Worm (Caenorhabditis elegans) whole organism, L3 larva: ENCODE data around the gene F55C5.10.
A peak's percentile ranks its signal among the peaks of the same experiment; 100 is the strongest.

Experiments
- ZK546.5 ChIP-seq: sonication (generic microtip); optimal IDR thresholded peaks from 2 replicates; lab custom pipeline; 2017; ENCODE audit warnings: missing biosample characterization, missing genetic modification characterization
- aly-2 ChIP-seq: fragments of 150-350 bp; optimal IDR thresholded peaks from 2 replicates; lab custom pipeline; 2014; ENCODE audit warnings: missing biosample characterization, missing genetic modification characterization
- ama-1 ChIP-seq: fragments of 150-350 bp; optimal IDR thresholded peaks from 2 replicates; lab custom pipeline; 2018
- ceh-28 ChIP-seq: fragments of 150-350 bp; optimal IDR thresholded peaks from 2 replicates; lab custom pipeline; 2014; ENCODE audit warnings: missing biosample characterization, missing genetic modification reagents, missing genetic modification characterization
- ceh-82 ChIP-seq: fragments of 150-350 bp; optimal IDR thresholded peaks from 2 replicates; lab custom pipeline; 2014; ENCODE audit warnings: missing biosample characterization, missing genetic modification characterization
- ceh-9 ChIP-seq: sonication (generic microtip); optimal IDR thresholded peaks from 2 replicates; lab custom pipeline; 2018; ENCODE audit warnings: missing biosample characterization, missing genetic modification characterization
- egl-27 ChIP-seq: sonication (generic microtip); optimal IDR thresholded peaks from 4 replicates; lab custom pipeline; 2017; ENCODE audit warnings: missing biosample characterization, missing genetic modification reagents, missing genetic modification characterization
- egl-5 ChIP-seq: fragments of 150-350 bp; optimal IDR thresholded peaks from 2 replicates; lab custom pipeline; 2017; ENCODE audit warnings: missing biosample characterization, missing genetic modification reagents, missing genetic modification characterization, inconsistent platforms
- elt-3 ChIP-seq, 3 experiments: fragments of 150-350 bp in 1 of 3; sonication (generic microtip) in 2 of 3; optimal IDR thresholded peaks; 2 replicates in 2 of 3; 4 replicates in 1 of 3; lab custom pipeline; 2014 to 2017; ENCODE audit warnings: missing biosample characterization in 3 of 3, missing genetic modification characterization in 3 of 3
- eor-1 ChIP-seq, 2 experiments: fragments of 150-350 bp; optimal IDR thresholded peaks; 2 replicates each; lab custom pipeline; 2014 to 2018; ENCODE audit warnings: missing biosample characterization in 2 of 2, missing genetic modification characterization in 2 of 2
- fkh-2 ChIP-seq: fragments of 150-350 bp; optimal IDR thresholded peaks from 2 replicates; lab custom pipeline; 2014; ENCODE audit warnings: missing biosample characterization, missing genetic modification reagents, missing genetic modification characterization
- hmg-11 ChIP-seq: sonication (generic microtip); optimal IDR thresholded peaks from 2 replicates; lab custom pipeline; 2016; ENCODE audit warnings: missing genetic modification characterization, missing compliant biosample characterization
- lin-15B ChIP-seq: fragments of 150-350 bp; optimal IDR thresholded peaks from 2 replicates; lab custom pipeline; 2014; ENCODE audit warnings: missing biosample characterization, missing genetic modification characterization
- lsy-12 ChIP-seq: sonication (generic microtip); optimal IDR thresholded peaks from 2 replicates; lab custom pipeline; 2016; ENCODE audit warnings: mild to moderate bottlenecking, missing genetic modification characterization, missing compliant biosample characterization
- mdl-1 ChIP-seq: fragments of 150-350 bp; optimal IDR thresholded peaks from 2 replicates; lab custom pipeline; 2014; ENCODE audit warnings: missing biosample characterization, missing genetic modification characterization
- mml-1 ChIP-seq: fragments of 150-350 bp; sonication (generic microtip); optimal IDR thresholded peaks from 3 replicates; lab custom pipeline; 2014; ENCODE audit warnings: missing biosample characterization, missing genetic modification characterization
- nfya-1 ChIP-seq: sonication (generic microtip); optimal IDR thresholded peaks from 2 replicates; lab custom pipeline; 2017; ENCODE audit warnings: missing genetic modification characterization, mild to moderate bottlenecking, missing compliant biosample characterization, antibody characterized with exemption, moderate library complexity; ENCODE audit not compliant: insufficient read depth
- nhr-11 ChIP-seq: fragments of 150-350 bp; optimal IDR thresholded peaks from 2 replicates; lab custom pipeline; 2014; ENCODE audit warnings: missing biosample characterization, missing genetic modification characterization
- nhr-12 ChIP-seq: fragments of 150-350 bp; optimal IDR thresholded peaks from 2 replicates; lab custom pipeline; 2014; ENCODE audit warnings: missing biosample characterization, missing genetic modification characterization
- nhr-23 ChIP-seq: fragments of 150-350 bp; optimal IDR thresholded peaks from 2 replicates; lab custom pipeline; 2014; ENCODE audit warnings: missing biosample characterization, missing genetic modification reagents, missing genetic modification characterization
- nhr-25 ChIP-seq: sonication (generic microtip); optimal IDR thresholded peaks from 2 replicates; lab custom pipeline; 2017; ENCODE audit warnings: missing biosample characterization, missing genetic modification characterization
- nhr-43 ChIP-seq: sonication (generic microtip); optimal IDR thresholded peaks from 2 replicates; lab custom pipeline; 2016; ENCODE audit warnings: mild to moderate bottlenecking, missing genetic modification characterization, missing compliant biosample characterization; ENCODE audit not compliant: poor library complexity, severe bottlenecking
- nhr-67 ChIP-seq: fragments of 150-350 bp; optimal IDR thresholded peaks from 2 replicates; lab custom pipeline; 2014; ENCODE audit warnings: missing biosample characterization, missing genetic modification characterization
- nhr-76 ChIP-seq: fragments of 150-350 bp; sonication (generic microtip); optimal IDR thresholded peaks from 5 replicates; lab custom pipeline; 2014; ENCODE audit warnings: missing biosample characterization, missing genetic modification characterization
- nhr-77 ChIP-seq: fragments of 150-350 bp; optimal IDR thresholded peaks from 2 replicates; lab custom pipeline; 2014; ENCODE audit warnings: missing biosample characterization, missing genetic modification characterization
- pha-4 ChIP-seq: fragments of 150-350 bp; optimal IDR thresholded peaks from 2 replicates; lab custom pipeline; 2014; ENCODE audit warnings: missing biosample characterization, missing genetic modification reagents, missing genetic modification characterization
- pqm-1 ChIP-seq: fragments of 150-350 bp; optimal IDR thresholded peaks from 2 replicates; lab custom pipeline; 2017; ENCODE audit warnings: missing biosample characterization, missing genetic modification characterization, inconsistent platforms
- sea-2 ChIP-seq: fragments of 150-350 bp; sonication (generic microtip); optimal IDR thresholded peaks from 4 replicates; lab custom pipeline; 2014; ENCODE audit warnings: missing biosample characterization, missing genetic modification reagents, missing genetic modification characterization
- snpc-4 ChIP-seq: fragments of 150-350 bp; optimal IDR thresholded peaks from 2 replicates; lab custom pipeline; 2014; ENCODE audit warnings: missing biosample characterization, missing genetic modification characterization
- tbx-2 ChIP-seq: sonication (generic microtip); optimal IDR thresholded peaks from 2 replicates; lab custom pipeline; 2016; ENCODE audit warnings: mild to moderate bottlenecking, missing genetic modification characterization, missing compliant biosample characterization
- unc-39 ChIP-seq: sonication (generic microtip); optimal IDR thresholded peaks from 4 replicates; lab custom pipeline; 2017; ENCODE audit warnings: missing biosample characterization, missing genetic modification characterization
- unc-62 ChIP-seq: fragments of 150-350 bp; sonication (generic microtip); optimal IDR thresholded peaks from 4 replicates; lab custom pipeline; 2014; ENCODE audit warnings: missing biosample characterization, missing genetic modification reagents, missing genetic modification characterization
- zag-1 ChIP-seq: fragments of 150-350 bp; optimal IDR thresholded peaks from 2 replicates; lab custom pipeline; 2014; ENCODE audit warnings: missing biosample characterization, missing genetic modification characterization
- ztf-11 ChIP-seq: fragments of 150-350 bp; optimal IDR thresholded peaks from 2 replicates; lab custom pipeline; 2014; ENCODE audit warnings: missing biosample characterization, missing genetic modification characterization

Gene F55C5.10

ce11 chrV:12261377-12261776 lies 21.9 kb upstream of the F55C5.10 start, which contains the start of gene tbb-6:
Gene tbb-6, plus strand, starts transcription at chrV:12261531.
- TF ChIP-seq ZK546.5 (no peak), tbx-2 (tag; lab: Kevin White, UChicago) (no peak), nhr-77 (tag; lab: Kevin White, UChicago) (no peak), sea-2 (GFP tag; lab: Kevin White, UChicago) (no peak), fkh-2 (tag; lab: Kevin White, UChicago) (no peak), nfya-1 (tag; lab: Kevin White, UChicago) (no peak), ceh-28 (tag; lab: Kevin White, UChicago) (no peak), snpc-4 (no peak), unc-39 (no peak)

- TF ChIP-seq tbx-2 (tag; lab: Kevin White, UChicago) (no peak), ceh-28 (tag; lab: Kevin White, UChicago) (no peak), nhr-25 (tag; lab: Kevin White, UChicago) (no peak), zag-1 (tag; lab: Kevin White, UChicago) (no peak), mml-1 (tag; lab: Kevin White, UChicago) (no peak), nhr-12 (no peak)
These were observed 19.6 kb upstream of the F55C5.10 start, which contains the start of gene ssp-35 for ce11 chrV:12263723-12264122. Gene ssp-35, minus strand, starts transcription at chrV:12263823.

- TF ChIP-seq ama-1 = no peak
- no peak for TF ChIP-seq pqm-1 (tag; lab: Kevin White, UChicago)
- TF ChIP-seq tbx-2 (tag; lab: Kevin White, UChicago) = no peak
- TF ChIP-seq ztf-11 (tag; lab: Kevin White, UChicago) = no peak
- TF ChIP-seq egl-5 = no peak
- TF ChIP-seq nhr-11 (tag; lab: Kevin White, UChicago) = no peak
- no peak for TF ChIP-seq elt-3 (tag; optimal IDR thresholded peaks at IDR 0.05; lab: Kevin White, UChicago)
- TF ChIP-seq ceh-9 (tag; lab: Kevin White, UChicago) = no peak
- TF ChIP-seq hmg-11 (tag; lab: Kevin White, UChicago) = no peak
- no peak for TF ChIP-seq ZK546.5
- no peak for TF ChIP-seq nhr-23 (tag; lab: Kevin White, UChicago)
- no peak for TF ChIP-seq unc-62
- TF ChIP-seq lsy-12 (tag; lab: Kevin White, UChicago) = no peak
- no peak for TF ChIP-seq pha-4 (tag; lab: Kevin White, UChicago)
- TF ChIP-seq mdl-1 (tag; lab: Kevin White, UChicago) = no peak
- TF ChIP-seq eor-1 (tag; optimal IDR thresholded peaks at IDR 0.05; lab: Kevin White, UChicago) = no peak
These were observed 14.0 kb upstream of the F55C5.10 start, which contains the start of gene twk-24 for ce11 chrV:12269272-12269767. Gene twk-24, minus strand, starts transcription at chrV:12269322.

DNA sequence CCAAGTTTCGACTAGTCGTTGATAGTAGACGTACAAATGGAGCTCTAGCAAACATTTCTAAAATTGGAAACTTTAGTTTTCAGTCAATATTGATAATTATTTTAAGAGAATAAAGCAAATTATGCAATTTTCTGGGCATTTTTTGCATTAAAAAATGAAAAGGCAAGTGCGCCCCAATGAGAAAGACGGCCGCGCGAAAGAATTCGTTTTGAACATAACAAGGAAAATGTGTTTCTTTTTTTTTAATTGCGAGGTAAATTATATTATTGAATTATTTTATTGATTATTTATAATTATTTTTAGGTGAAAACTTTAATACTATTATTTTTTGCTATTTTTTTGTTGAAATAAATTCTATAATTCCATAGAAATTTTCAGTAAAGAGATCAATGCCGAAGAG lies 11.8 kb upstream of the F55C5.10 start, which contains the start of the genes tsfm-1 and capg-2:
Gene tsfm-1, minus strand, starts transcription at position 57 of the 400 bp plus-strand sequence.
Gene capg-2, plus strand, starts transcription at position 379 of the 400 bp plus-strand sequence.
- TF ChIP-seq lin-15B (tag; lab: Kevin White, UChicago) (peak; percentile 19), egl-5 (no peak)

DNA sequence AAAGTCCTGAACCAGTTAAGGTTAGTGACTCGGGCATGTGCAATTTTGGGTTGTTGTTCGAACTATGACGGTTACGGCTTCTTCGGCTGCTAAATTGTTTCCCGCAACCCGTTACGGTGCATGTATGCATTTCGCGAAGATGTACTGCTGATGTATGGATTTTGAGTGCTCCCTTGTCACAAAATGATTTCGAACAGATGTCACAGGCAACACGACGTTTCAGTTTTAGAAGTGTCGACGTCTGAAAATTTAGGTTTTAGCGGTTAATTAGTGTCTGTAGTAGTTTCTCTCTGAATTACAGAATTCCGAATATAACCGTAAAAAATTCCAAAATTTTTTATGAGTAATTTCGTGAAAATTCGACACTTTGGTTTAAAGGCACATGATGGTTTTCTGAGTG lies 7.6 kb upstream of the F55C5.10 start:
- TF ChIP-seq nhr-76 (tag; lab: Kevin White, UChicago) (no peak), egl-27 (tag; lab: Kevin White, UChicago) (no peak), tbx-2 (tag; lab: Kevin White, UChicago) (no peak), nhr-67 (tag; lab: Kevin White, UChicago) (no peak), nhr-25 (tag; lab: Kevin White, UChicago) (no peak), mdl-1 (tag; lab: Kevin White, UChicago) (no peak)

ce11 chrV:12276946-12277345 lies 6.3 kb upstream of the F55C5.10 start, which contains the start of gene bnc-1:
Gene bnc-1, minus strand, starts transcription at chrV:12277046.
- TF ChIP-seq nhr-12 (no peak), nhr-43 (tag; lab: Kevin White, UChicago) (no peak), snpc-4 (no peak), ceh-82 (tag; lab: Kevin White, UChicago) (no peak), aly-2 (tag; lab: Kevin White, UChicago) (no peak), egl-5 (no peak)
